Fruit fly (Drosophila melanogaster) whole organism, embryonic: ENCODE measurements around the gene CG4914.

ENCODE experiments used
- ATbp ChIP-seq: fragments of 200-800 bp; sonication (Bioruptor generic); optimal IDR thresholded peaks from 2 replicates; lab custom pipeline; 2017; ENCODE audit warnings: missing biosample characterization, mild to moderate bottlenecking, missing genetic modification characterization, missing genetic modification reagents
- CG12391 ChIP-seq: fragments of 200-800 bp; sonication (Bioruptor generic); optimal IDR thresholded peaks from 3 replicates; lab custom pipeline; 2018; ENCODE audit warnings: missing biosample characterization, mild to moderate bottlenecking, missing genetic modification characterization, moderate library complexity
- CG12942 ChIP-seq: fragments of 200-800 bp; sonication (Bioruptor generic); optimal IDR thresholded peaks from 3 replicates; lab custom pipeline; 2016; ENCODE audit warnings: missing biosample characterization, missing genetic modification characterization
- CG13287 ChIP-seq: fragments of 200-800 bp; sonication (Bioruptor generic); IDR thresholded peaks from 2 replicates; pipeline ENCODE4 v1.3.6; 2022; ENCODE audit warnings: missing biosample characterization, missing genetic modification characterization; ENCODE audit not compliant: partially characterized antibody
- CG15479 ChIP-seq: fragments of 200-800 bp; sonication (Bioruptor generic); optimal IDR thresholded peaks from 3 replicates; lab custom pipeline; 2019; ENCODE audit warnings: missing biosample characterization, mild to moderate bottlenecking, missing genetic modification characterization, moderate library complexity
- CG17359 ChIP-seq: fragments of 200-800 bp; sonication (Bioruptor generic); optimal IDR thresholded peaks from 3 replicates; lab custom pipeline; 2018; ENCODE audit warnings: missing biosample characterization, mild to moderate bottlenecking, missing genetic modification characterization, moderate library complexity
- CG17385 ChIP-seq: fragments of 200-800 bp; sonication (Bioruptor generic); optimal IDR thresholded peaks from 3 replicates; lab custom pipeline; 2018; ENCODE audit warnings: missing biosample characterization, mild to moderate bottlenecking, missing genetic modification characterization
- CG31224 ChIP-seq: fragments of 200-800 bp; sonication (Bioruptor generic); IDR thresholded peaks from 2 replicates; pipeline ENCODE4 v1.3.6; 2022; ENCODE audit warnings: missing biosample characterization, missing genetic modification characterization
- CG4360 ChIP-seq: fragments of 200-800 bp; sonication (Bioruptor generic); IDR thresholded peaks from 2 replicates; pipeline ENCODE4 v1.3.6; 2022; ENCODE audit warnings: missing biosample characterization, missing genetic modification characterization
- CG6765 ChIP-seq: fragments of 200-800 bp; sonication (Bioruptor generic); optimal IDR thresholded peaks from 3 replicates; lab custom pipeline; 2017; ENCODE audit warnings: missing biosample characterization, mild to moderate bottlenecking, missing genetic modification characterization
- CG7556 ChIP-seq: fragments of 200-800 bp; sonication (Bioruptor generic); optimal IDR thresholded peaks from 2 replicates; lab custom pipeline; 2017; ENCODE audit warnings: missing biosample characterization, mild to moderate bottlenecking, missing genetic modification characterization
- Camta ChIP-seq: fragments of 200-800 bp; sonication (Bioruptor generic); optimal IDR thresholded peaks from 2 replicates; lab custom pipeline; 2016; ENCODE audit warnings: missing biosample characterization, missing genetic modification characterization
- Dfd ChIP-seq, 2 experiments: fragments of >200 bp; optimal IDR thresholded peaks; 2 replicates each; lab custom pipeline; 2017; ENCODE audit warnings: missing biosample characterization in 2 of 2, missing genetic modification characterization in 2 of 2
- Hr51 ChIP-seq, 2 experiments: fragments of 200-800 bp; sonication (Bioruptor generic); optimal IDR thresholded peaks; 2 replicates in 1 of 2; 3 replicates in 1 of 2; lab custom pipeline; 2016 to 2018; ENCODE audit warnings: missing biosample characterization in 2 of 2, missing genetic modification characterization in 2 of 2, mild to moderate bottlenecking in 1 of 2, moderate library complexity in 1 of 2
- Hr78 ChIP-seq, 2 experiments: fragments of 200-800 bp in 1 of 2; fragments of >200 bp in 1 of 2; sonication (Bioruptor generic) in 1 of 2; optimal IDR thresholded peaks; 2 replicates each; lab custom pipeline; 2017 to 2019; ENCODE audit warnings: missing biosample characterization in 2 of 2, missing genetic modification characterization in 2 of 2, mild to moderate bottlenecking in 1 of 2, moderate library complexity in 1 of 2
- Med ChIP-seq: fragments of 200-800 bp; sonication (Bioruptor generic); peaks from one replicate; lab custom pipeline; 2016; ENCODE audit warnings: missing biosample characterization, missing genetic modification characterization, mild to moderate bottlenecking, inconsistent platforms, moderate library complexity
- NK7.1 ChIP-seq: fragments of 200-800 bp; sonication (Bioruptor generic); optimal IDR thresholded peaks from 3 replicates; lab custom pipeline; 2016; ENCODE audit warnings: missing biosample characterization, missing genetic modification characterization
- Pdp1 ChIP-seq, 2 experiments: fragments of 200-800 bp; sonication (Bioruptor generic); optimal IDR thresholded peaks; 3 replicates each; lab custom pipeline; 2016; ENCODE audit warnings: missing biosample characterization in 2 of 2, missing genetic modification characterization in 2 of 2, mild to moderate bottlenecking in 1 of 2, moderate library complexity in 1 of 2
- abd-A ChIP-seq: fragments of 200-800 bp; sonication (Bioruptor generic); optimal IDR thresholded peaks from 3 replicates; lab custom pipeline; 2019; ENCODE audit warnings: missing biosample characterization, mild to moderate bottlenecking, missing genetic modification characterization, moderate library complexity
- bigmax ChIP-seq: fragments of 200-800 bp; sonication (Bioruptor generic); optimal IDR thresholded peaks from 2 replicates; lab custom pipeline; 2018; ENCODE audit warnings: missing biosample characterization, mild to moderate bottlenecking, missing genetic modification characterization
- bsh ChIP-seq, 2 experiments: fragments of 200-800 bp; sonication (Bioruptor generic); optimal IDR thresholded peaks; 2 replicates each; lab custom pipeline; 2017 to 2018; ENCODE audit warnings: mild to moderate bottlenecking in 2 of 2, missing biosample characterization in 2 of 2, missing genetic modification characterization in 2 of 2, moderate library complexity in 1 of 2
- chinmo ChIP-seq: fragments of 200-800 bp; sonication (Bioruptor generic); IDR thresholded peaks from 4 replicates; pipeline ENCODE4 v1.3.6; 2022; ENCODE audit warnings: missing biosample characterization, missing genetic modification characterization; ENCODE audit not compliant: partially characterized antibody
- chm ChIP-seq: fragments of 200-800 bp; sonication (Bioruptor generic); IDR thresholded peaks from 2 replicates; pipeline ENCODE4 v1.3.6; 2022; ENCODE audit warnings: missing biosample characterization, missing genetic modification characterization
- ci ChIP-seq: fragments of 200-800 bp; sonication (Bioruptor generic); IDR thresholded peaks from 3 replicates; pipeline ENCODE4 v1.3.6; 2022; ENCODE audit warnings: missing biosample characterization, missing genetic modification characterization
- dmrt11E ChIP-seq: fragments of 200-800 bp; sonication (Bioruptor generic); optimal IDR thresholded peaks from 3 replicates; lab custom pipeline; 2018; ENCODE audit warnings: missing biosample characterization, mild to moderate bottlenecking, missing genetic modification characterization, moderate library complexity
- gem ChIP-seq: fragments of 200-800 bp; sonication (Bioruptor generic); optimal IDR thresholded peaks from 2 replicates; lab custom pipeline; 2019; ENCODE audit warnings: missing biosample characterization, mild to moderate bottlenecking, missing genetic modification characterization, moderate library complexity
- gsb-n ChIP-seq: fragments of 200-800 bp; sonication (Bioruptor generic); optimal IDR thresholded peaks from 3 replicates; lab custom pipeline; 2018; ENCODE audit warnings: missing biosample characterization, mild to moderate bottlenecking, missing genetic modification characterization
- hb ChIP-seq: fragments of 200-800 bp; sonication (Bioruptor generic); IDR thresholded peaks from 3 replicates; pipeline ENCODE4 v1.3.6; 2022; ENCODE audit warnings: missing biosample characterization, missing genetic modification characterization; ENCODE audit not compliant: partially characterized antibody
- lmd ChIP-seq: fragments of 200-800 bp; sonication (Bioruptor generic); IDR thresholded peaks from 2 replicates; pipeline ENCODE4 v1.3.6; 2022; ENCODE audit warnings: missing biosample characterization, missing genetic modification characterization
- maf-S ChIP-seq: fragments of 200-800 bp; sonication (Bioruptor generic); optimal IDR thresholded peaks from 2 replicates; lab custom pipeline; 2016; ENCODE audit warnings: missing biosample characterization, missing genetic modification characterization
- phol ChIP-seq: fragments of 200-800 bp; sonication (Bioruptor generic); optimal IDR thresholded peaks from 3 replicates; lab custom pipeline; 2018; ENCODE audit warnings: missing biosample characterization, mild to moderate bottlenecking, missing genetic modification characterization, moderate library complexity
- repo ChIP-seq: fragments of 200-800 bp; sonication (Bioruptor generic); optimal IDR thresholded peaks from 2 replicates; lab custom pipeline; 2016; ENCODE audit warnings: missing biosample characterization, missing genetic modification characterization
- sc ChIP-seq, 3 experiments: fragments of >200 bp in 2 of 3; fragments of 200-800 bp in 1 of 3; sonication (Bioruptor generic) in 1 of 3; optimal IDR thresholded peaks; 2 replicates in 2 of 3; 3 replicates in 1 of 3; lab custom pipeline; 2017; ENCODE audit warnings: mild to moderate bottlenecking in 1 of 3, missing biosample characterization in 1 of 3, missing genetic modification characterization in 1 of 3, missing genetic modification reagents in 1 of 3
- scrt ChIP-seq: fragments of 200-800 bp; sonication (Bioruptor generic); optimal IDR thresholded peaks from 2 replicates; lab custom pipeline; 2018; ENCODE audit warnings: missing biosample characterization, mild to moderate bottlenecking, missing genetic modification characterization, moderate library complexity
- sob ChIP-seq: fragments of 200-800 bp; sonication (Bioruptor generic); IDR thresholded peaks from 2 replicates; pipeline ENCODE4 v1.3.6; 2022; ENCODE audit warnings: missing biosample characterization, missing genetic modification characterization
- unpg ChIP-seq: fragments of 200-800 bp; sonication (Bioruptor generic); optimal IDR thresholded peaks from 3 replicates; lab custom pipeline; 2018; ENCODE audit warnings: missing biosample characterization, mild to moderate bottlenecking, missing genetic modification characterization, moderate library complexity
- vvl ChIP-seq: fragments of 200-800 bp; sonication (Bioruptor generic); IDR thresholded peaks from 2 replicates; pipeline ENCODE4 v1.3.6; 2022; ENCODE audit warnings: missing biosample characterization, missing genetic modification characterization
- z ChIP-seq: fragments of 200-800 bp; sonication (Bioruptor generic); IDR thresholded peaks from 3 replicates; pipeline ENCODE4 v1.3.6; 2022; ENCODE audit warnings: missing biosample characterization, missing genetic modification characterization

CG4914 gene

dm6 chr3L:14659954-14660907 lies 17.7 kb downstream of the CG4914 start (continued):
- TF ChIP-seq chm (GFP tag; lab: Robert Waterston, UW) (peak; percentile 38; the same call in 1 of the 2 replicates), bsh (GFP tag; optimal IDR thresholded peaks at IDR 0.05; lab: Kevin White, UChicago) (peak in 1 of 2 experiments; percentile 29), CG12942 (GFP tag; lab: Kevin White, UChicago) (no peak), Hr78 (GFP tag; optimal IDR thresholded peaks at IDR 0.05; lab: Kevin White, UChicago) (no peak), abd-A (tag; lab: Kevin White, UChicago) (peak; percentile 66), z (GFP tag; lab: Robert Waterston, UW) (peak; percentile 89), CG4360 (GFP tag; lab: Robert Waterston, UW) (peak; percentile 78), phol (tag; lab: Kevin White, UChicago) (peak; percentile 35), gem (tag; lab: Kevin White, UChicago) (peak; percentile 48), ci (GFP tag; lab: Robert Waterston, UW) (0 out of 3 replicates have a peak, but pooled peaks have one; percentile 15), CG13287 (peak; percentile 16; the same call in 1 of the 2 replicates), maf-S (GFP tag; lab: Kevin White, UChicago) (no peak), bigmax (GFP tag; lab: Kevin White, UChicago) (no peak), CG6765 (GFP tag; lab: Kevin White, UChicago) (no peak), CG7556 (peak; percentile 31), Hr51 (GFP tag; optimal IDR thresholded peaks at IDR 0.05; lab: Kevin White, UChicago) (peak in 1 of 2 experiments; percentile 1), ATbp (GFP tag; lab: Kevin White, UChicago) (peak; percentile 10), Pdp1 (GFP tag; optimal IDR thresholded peaks at IDR 0.05; lab: Kevin White, UChicago) (peak in 1 of 2 experiments; percentile 37), chinmo (0 out of 4 replicates have a peak, but pooled peaks have one; percentile 24), repo (GFP tag; lab: Kevin White, UChicago) (no peak), CG17359 (tag; lab: Kevin White, UChicago) (peak; percentile 12), Camta (GFP tag; lab: Kevin White, UChicago) (no peak), gsb-n (tag; lab: Kevin White, UChicago) (peak; percentile 19), sob (no peak), CG12391 (peak; percentile 14), sc (optimal IDR thresholded peaks at IDR 0.05; lab: Kevin White, UChicago) (no peak), sc (GFP tag; optimal IDR thresholded peaks at IDR 0.05; lab: Kevin White, UChicago) (peak; percentile 3), lmd (no peak), CG15479 (GFP tag; lab: Kevin White, UChicago) (no peak), unpg (GFP tag; lab: Kevin White, UChicago) (peak; percentile 9), Dfd (GFP tag; optimal IDR thresholded peaks at IDR 0.05; lab: Kevin White, UChicago) (no peak), NK7.1 (GFP tag; lab: Kevin White, UChicago) (no peak), CG31224 (GFP tag; lab: Robert Waterston, UW) (peak; percentile 96), Med (GFP tag; lab: Kevin White, UChicago) (peak; percentile 70), scrt (GFP tag; lab: Kevin White, UChicago) (peak; percentile 97), hb (GFP tag; lab: Robert Waterston, UW) (0 out of 3 replicates have a peak, but pooled peaks have one; percentile 12), CG17385 (GFP tag; lab: Kevin White, UChicago) (no peak), vvl (peak; percentile 74; the same call in 1 of the 2 replicates), dmrt11E (tag; lab: Kevin White, UChicago) (peak; percentile 1)
